Fruit fly (Drosophila melanogaster): ENCODE data around the gene Skel.

The Skel gene

dm6 chr3R:10641284-10641683 is 45.5 kb upstream of the Skel start (continued):
- TF ChIP-seq Fer2 (tag; optimal IDR thresholded peaks at IDR 0.05) (no peak), CG14710 (tag; optimal IDR thresholded peaks at IDR 0.05) (peak; percentile 52), CG9727 (GFP tag; optimal IDR thresholded peaks at IDR 0.05) (peak; percentile 74), Hey (tag; optimal IDR thresholded peaks at IDR 0.05) (no peak), CG1024 (GFP tag; IDR thresholded peaks at IDR 0.05) (no peak), row (GFP tag; IDR thresholded peaks at IDR 0.05) (peak; percentile 73), Pdp1 (GFP tag; optimal IDR thresholded peaks at IDR 0.05) (peak in 1 of 2 experiments; percentile 4), CG10267 (tag; optimal IDR thresholded peaks at IDR 0.05) (peak; percentile 56), CG3995 (GFP tag; optimal IDR thresholded peaks at IDR 0.05) (no peak), corto (GFP tag; optimal IDR thresholded peaks at IDR 0.05) (no peak), abd-A (tag; optimal IDR thresholded peaks at IDR 0.05) (no peak), MESR4 (GFP tag; optimal IDR thresholded peaks at IDR 0.05) (no peak), CG5953 (GFP tag; IDR thresholded peaks at IDR 0.05) (no peak), tll (GFP tag; optimal IDR thresholded peaks at IDR 0.05) (no peak), dmrt11E (tag; optimal IDR thresholded peaks at IDR 0.05) (peak; percentile 81), Blimp-1 (GFP tag; optimal IDR thresholded peaks at IDR 0.05) (peak; percentile 54), luna (GFP tag; optimal IDR thresholded peaks at IDR 0.05) (no peak), Hsf (GFP tag; optimal IDR thresholded peaks at IDR 0.05) (peak; percentile 30), CG13894 (tag; optimal IDR thresholded peaks at IDR 0.05) (no peak), eve (GFP tag; optimal IDR thresholded peaks at IDR 0.05) (peak in 1 of 2 experiments; percentile 31), dati (GFP tag; IDR thresholded peaks at IDR 0.05) (no peak), lov (optimal IDR thresholded peaks at IDR 0.05) (no peak), lov (GFP tag; IDR thresholded peaks at IDR 0.05) (no peak), CG10209 (GFP tag; optimal IDR thresholded peaks at IDR 0.05) (peak; percentile 37), CG6689 (GFP tag; IDR thresholded peaks at IDR 0.05) (peak; percentile 47), sob (GFP tag; IDR thresholded peaks at IDR 0.05) (no peak), Camta (GFP tag; optimal IDR thresholded peaks at IDR 0.05) (no peak), CG4424 (GFP tag; optimal IDR thresholded peaks at IDR 0.05) (peak; percentile 38), CG2120 (GFP tag; optimal IDR thresholded peaks at IDR 0.05) (no peak), CG32767 (GFP tag; IDR thresholded peaks at IDR 0.05) (0 out of 2 replicates have a peak, but pooled peaks have one; percentile 29), sc (optimal IDR thresholded peaks at IDR 0.05) (no peak), sc (GFP tag; optimal IDR thresholded peaks at IDR 0.05) (peak; percentile 46), wor (GFP tag; IDR thresholded peaks at IDR 0.05) (no peak), CG6654 (GFP tag; optimal IDR thresholded peaks at IDR 0.05) (no peak), Meics (GFP tag; optimal IDR thresholded peaks at IDR 0.05) (no peak), CG34224 (GFP tag; IDR thresholded peaks at IDR 0.05; ENCODE audit: partially characterized antibody) (no peak), Opbp (GFP tag; IDR thresholded peaks at IDR 0.05; ENCODE audit: partially characterized antibody) (no peak), CG16813 (GFP tag; IDR thresholded peaks at IDR 0.05; ENCODE audit: partially characterized antibody) (no peak), seq (GFP tag; IDR thresholded peaks at IDR 0.05) (no peak), bab2 (GFP tag; optimal IDR thresholded peaks at IDR 0.05) (no peak), nau (GFP tag; optimal IDR thresholded peaks at IDR 0.05) (no peak), CG3407 (GFP tag; optimal IDR thresholded peaks at IDR 0.05) (peak; percentile 18), CG3163 (GFP tag; optimal IDR thresholded peaks at IDR 0.05) (no peak), CG11723 (GFP tag; optimal IDR thresholded peaks at IDR 0.05) (no peak), CkIIα-i1 (GFP tag; IDR thresholded peaks at IDR 0.05) (no peak), Ptx1 (GFP tag; IDR thresholded peaks at IDR 0.05) (peak; percentile 37; the same call in 1 of the 2 replicates), CG8478 (optimal IDR thresholded peaks at IDR 0.05) (no peak), sr (GFP tag; IDR thresholded peaks at IDR 0.05) (no peak), CG10321 (GFP tag; IDR thresholded peaks at IDR 0.05) (no peak), CG33213 (GFP tag; optimal IDR thresholded peaks at IDR 0.05) (no peak), CG11504 (tag; optimal IDR thresholded peaks at IDR 0.05) (peak; percentile 56), NFAT (GFP tag; IDR thresholded peaks at IDR 0.05) (no peak)

Measured in whole organism, embryonic.